Worm (Caenorhabditis elegans) whole organism, L1 larva: Measurements from ENCODE around the gene dmsr-13.

Experiments
- C16A3.4 ChIP-seq: fragments of 150-350 bp; optimal IDR thresholded peaks from 2 replicates; lab custom pipeline; 2014; ENCODE audit warnings: missing biosample characterization, missing genetic modification characterization
- C34B4.2 ChIP-seq: sonication (generic microtip); optimal IDR thresholded peaks from 2 replicates; lab custom pipeline; 2017; ENCODE audit warnings: mild to moderate bottlenecking, missing genetic modification characterization, missing compliant biosample characterization
- F16B12.6 ChIP-seq: fragments of 150-350 bp; optimal IDR thresholded peaks from 2 replicates; lab custom pipeline; 2014; ENCODE audit warnings: missing biosample characterization, missing genetic modification characterization
- aha-1 ChIP-seq: fragments of 150-350 bp; optimal IDR thresholded peaks from 2 replicates; lab custom pipeline; 2014; ENCODE audit warnings: missing biosample characterization, missing genetic modification characterization
- blmp-1 ChIP-seq: fragments of 150-350 bp; optimal IDR thresholded peaks from 2 replicates; lab custom pipeline; 2014; ENCODE audit warnings: missing biosample characterization, missing genetic modification characterization
- ceh-63 ChIP-seq: fragments of 200-800 bp; sonication (Bioruptor generic); optimal IDR thresholded peaks from 2 replicates; lab custom pipeline; 2018; ENCODE audit warnings: mild to moderate bottlenecking, missing genetic modification characterization, missing compliant biosample characterization
- ceh-8 ChIP-seq: fragments of 200-800 bp; sonication (Bioruptor generic); optimal IDR thresholded peaks from 2 replicates; lab custom pipeline; 2018; ENCODE audit warnings: mild to moderate bottlenecking, missing genetic modification characterization, moderate library complexity, missing compliant biosample characterization
- ceh-82 ChIP-seq, 3 experiments: fragments of 150-350 bp in 1 of 3; sonication (generic microtip) in 2 of 3; optimal IDR thresholded peaks; 2 replicates each; lab custom pipeline; 2014 to 2017; ENCODE audit warnings: missing biosample characterization in 3 of 3, missing genetic modification characterization in 3 of 3
- ceh-88 ChIP-seq: fragments of 200-800 bp; sonication (Bioruptor generic); IDR thresholded peaks from 2 replicates; pipeline ENCODE4 v1.3.6; 2022; ENCODE audit warnings: missing genetic modification characterization, missing compliant biosample characterization
- ceh-90 ChIP-seq: sonication (generic microtip); optimal IDR thresholded peaks from 2 replicates; lab custom pipeline; 2016; ENCODE audit warnings: missing genetic modification characterization, missing compliant biosample characterization
- ces-1 ChIP-seq: fragments of 150-350 bp; optimal IDR thresholded peaks from 2 replicates; lab custom pipeline; 2014; ENCODE audit warnings: missing biosample characterization, missing genetic modification reagents, missing genetic modification characterization
- dpl-1 ChIP-seq, 3 experiments: fragments of 150-350 bp in 2 of 3; sonication (generic microtip) in 1 of 3; optimal IDR thresholded peaks; 2 replicates each; lab custom pipeline; 2014 to 2017; ENCODE audit warnings: missing biosample characterization in 3 of 3, missing genetic modification characterization in 3 of 3, missing genetic modification reagents in 3 of 3
- efl-1 ChIP-seq, 4 experiments: fragments of 150-350 bp; optimal IDR thresholded peaks in 3 of 4; peaks in 1 of 4; 1 replicate in 1 of 4; 2 replicates in 3 of 4; lab custom pipeline; 2014; ENCODE audit warnings: missing biosample characterization in 2 of 4, missing genetic modification characterization in 2 of 4, missing genetic modification reagents in 2 of 4
- egl-13 ChIP-seq: sonication (generic microtip); optimal IDR thresholded peaks from 2 replicates; lab custom pipeline; 2016; ENCODE audit warnings: missing genotype, missing genetic modification reagents, missing genetic modification characterization, missing compliant biosample characterization
- egl-27 ChIP-seq, 2 experiments: fragments of 150-350 bp in 1 of 2; sonication (generic microtip); optimal IDR thresholded peaks; 3 replicates each; lab custom pipeline; 2017 to 2018; ENCODE audit warnings: missing biosample characterization in 2 of 2, missing genetic modification characterization in 2 of 2, missing genetic modification reagents in 2 of 2
- fos-1 ChIP-seq: fragments of 150-350 bp; optimal IDR thresholded peaks from 2 replicates; lab custom pipeline; 2014; ENCODE audit warnings: missing biosample characterization, missing genetic modification characterization
- hlh-17 ChIP-seq: fragments of 200-800 bp; sonication (Bioruptor generic); optimal IDR thresholded peaks from 2 replicates; lab custom pipeline; 2018; ENCODE audit warnings: missing genetic modification characterization, mild to moderate bottlenecking, missing compliant biosample characterization, moderate library complexity, borderline replicate concordance
- hlh-4 ChIP-seq: sonication (generic microtip); optimal IDR thresholded peaks from 2 replicates; lab custom pipeline; 2016; ENCODE audit warnings: mild to moderate bottlenecking, missing genetic modification characterization, missing compliant biosample characterization
- isw-1 ChIP-seq: fragments of 200-800 bp; sonication (Bioruptor generic); IDR thresholded peaks from 2 replicates; pipeline ENCODE4 v1.3.6; 2022; ENCODE audit warnings: missing genetic modification characterization, missing compliant biosample characterization
- lin-14 ChIP-seq: fragments of 200-800 bp; sonication (Bioruptor generic); optimal IDR thresholded peaks from 2 replicates; lab custom pipeline; 2018; ENCODE audit warnings: mild to moderate bottlenecking, missing genetic modification characterization, moderate library complexity, missing compliant biosample characterization
- lin-39 ChIP-seq: fragments of 150-350 bp; optimal IDR thresholded peaks from 2 replicates; lab custom pipeline; 2014; ENCODE audit warnings: missing biosample characterization, missing genetic modification reagents, missing genetic modification characterization
- lir-3 ChIP-seq: sonication (generic microtip); optimal IDR thresholded peaks from 2 replicates; lab custom pipeline; 2016; ENCODE audit warnings: mild to moderate bottlenecking, missing genetic modification characterization, moderate library complexity, missing compliant biosample characterization; ENCODE audit not compliant: poor library complexity
- mab-9 ChIP-seq: fragments of 200-800 bp; sonication (Bioruptor generic); IDR thresholded peaks from 2 replicates; pipeline ENCODE4 v1.3.6; 2022; ENCODE audit warnings: missing genetic modification reagents, missing genetic modification characterization, missing compliant biosample characterization
- mdl-1 ChIP-seq, 2 experiments: fragments of 150-350 bp; optimal IDR thresholded peaks; 2 replicates each; lab custom pipeline; 2014 to 2017; ENCODE audit warnings: missing biosample characterization in 2 of 2, missing genetic modification characterization in 2 of 2, inconsistent platforms in 1 of 2
- mef-2 ChIP-seq: fragments of 150-350 bp; optimal IDR thresholded peaks from 2 replicates; lab custom pipeline; 2014; ENCODE audit warnings: missing biosample characterization, missing genetic modification characterization
- nhr-237 ChIP-seq: fragments of 150-350 bp; optimal IDR thresholded peaks from 2 replicates; lab custom pipeline; 2014; ENCODE audit warnings: missing biosample characterization, missing genetic modification characterization
- nhr-28 ChIP-seq: fragments of 150-350 bp; optimal IDR thresholded peaks from 2 replicates; lab custom pipeline; 2014; ENCODE audit warnings: missing biosample characterization, missing genetic modification characterization
- nhr-77 ChIP-seq: fragments of 150-350 bp; optimal IDR thresholded peaks from 2 replicates; lab custom pipeline; 2014; ENCODE audit warnings: missing biosample characterization, missing genetic modification characterization
- nhr-84 ChIP-seq: sonication (generic microtip); optimal IDR thresholded peaks from 2 replicates; lab custom pipeline; 2017; ENCODE audit warnings: missing biosample characterization, missing genetic modification characterization
- nhr-85 ChIP-seq: sonication (generic microtip); peaks from one replicate; lab custom pipeline; 2016; ENCODE audit warnings: missing genetic modification characterization, inconsistent platforms, missing compliant biosample characterization
- pax-3 ChIP-seq: fragments of 200-800 bp; sonication (Bioruptor generic); optimal IDR thresholded peaks from 2 replicates; lab custom pipeline; 2018; ENCODE audit warnings: mild to moderate bottlenecking, missing genetic modification characterization, moderate library complexity, missing compliant biosample characterization
- pqm-1 ChIP-seq: sonication (generic microtip); optimal IDR thresholded peaks from 3 replicates; lab custom pipeline; 2017; ENCODE audit warnings: missing biosample characterization, missing genetic modification characterization
- skn-1 ChIP-seq: fragments of 150-350 bp; optimal IDR thresholded peaks from 2 replicates; lab custom pipeline; 2014; ENCODE audit warnings: missing biosample characterization, missing genetic modification characterization
- snpc-4 ChIP-seq: fragments of 150-350 bp; optimal IDR thresholded peaks from 2 replicates; lab custom pipeline; 2014; ENCODE audit warnings: missing biosample characterization, missing genetic modification characterization
- snu-23 ChIP-seq: sonication (generic microtip); optimal IDR thresholded peaks from 2 replicates; lab custom pipeline; 2016; ENCODE audit warnings: missing genetic modification characterization, missing compliant biosample characterization
- sptf-1 ChIP-seq: fragments of 150-350 bp; optimal IDR thresholded peaks from 2 replicates; lab custom pipeline; 2014; ENCODE audit warnings: missing biosample characterization, missing genetic modification characterization
- swsn-7 ChIP-seq: sonication (generic microtip); optimal IDR thresholded peaks from 2 replicates; lab custom pipeline; 2016; ENCODE audit warnings: missing genetic modification characterization, missing compliant biosample characterization
- tlp-1 ChIP-seq: fragments of 150-350 bp; optimal IDR thresholded peaks from 2 replicates; lab custom pipeline; 2014; ENCODE audit warnings: missing biosample characterization, missing genetic modification characterization
- unc-62 ChIP-seq: fragments of 150-350 bp; optimal IDR thresholded peaks from 2 replicates; lab custom pipeline; 2014; ENCODE audit warnings: missing biosample characterization, missing genetic modification reagents, missing genetic modification characterization
- vab-15 ChIP-seq: sonication (generic microtip); optimal IDR thresholded peaks from 2 replicates; lab custom pipeline; 2017; ENCODE audit warnings: missing genotype, mild to moderate bottlenecking, missing genetic modification characterization, missing compliant biosample characterization
- zip-4 ChIP-seq: fragments of 200-800 bp; sonication (Bioruptor generic); optimal IDR thresholded peaks from 2 replicates; lab custom pipeline; 2018; ENCODE audit warnings: mild to moderate bottlenecking, missing genetic modification characterization, moderate library complexity, missing compliant biosample characterization

Gene dmsr-13

DNA sequence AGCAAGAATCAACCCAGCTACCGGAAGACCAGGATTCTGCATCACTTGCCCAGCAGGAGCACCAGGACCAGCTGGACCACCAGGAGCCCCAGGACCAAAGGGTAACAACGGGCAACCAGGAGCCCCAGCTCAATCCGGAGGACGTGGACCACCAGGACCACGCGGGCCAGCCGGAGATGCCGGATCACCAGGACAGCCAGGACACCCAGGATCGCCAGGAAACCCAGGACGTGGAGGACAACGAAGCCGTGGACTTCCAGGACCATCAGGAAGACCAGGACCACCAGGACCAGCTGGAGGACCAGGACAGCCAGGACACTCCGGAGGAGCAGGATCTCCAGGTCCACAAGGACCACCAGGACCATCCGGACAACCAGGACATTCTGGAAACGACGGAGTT lies 11.8 kb upstream of the dmsr-13 start:
- TF ChIP-seq sptf-1 (tag; lab: Kevin White, UChicago), result no peak
- TF ChIP-seq dpl-1 (GFP tag; optimal IDR thresholded peaks at IDR 0.05; lab: Kevin White, UChicago), result no peak
- no peak for TF ChIP-seq fos-1 (tag; lab: Kevin White, UChicago)
- TF ChIP-seq skn-1 (tag; lab: Kevin White, UChicago), result no peak
- TF ChIP-seq ceh-63, result no peak
- no peak for TF ChIP-seq lir-3 (tag; lab: Kevin White, UChicago)
- TF ChIP-seq nhr-237 (tag; lab: Kevin White, UChicago), result no peak
- no peak for TF ChIP-seq hlh-4 (tag; lab: Kevin White, UChicago)
- TF ChIP-seq hlh-17 (GFP tag; lab: Kevin White, UChicago), result no peak
- TF ChIP-seq ceh-82 (tag; optimal IDR thresholded peaks at IDR 0.05; lab: Kevin White, UChicago), result no peak
- no peak for TF ChIP-seq nhr-84
- TF ChIP-seq nhr-77 (tag; lab: Kevin White, UChicago), result no peak
- no peak for TF ChIP-seq nhr-28 (tag; lab: Kevin White, UChicago)
- no peak for TF ChIP-seq ceh-88 (GFP tag; lab: Robert Waterston, UW)
- TF ChIP-seq zip-4, result no peak
- no peak for TF ChIP-seq mab-9
- TF ChIP-seq tlp-1, result no peak
- no peak for TF ChIP-seq egl-13
- TF ChIP-seq isw-1, result no peak
- no peak for TF ChIP-seq mdl-1 (tag; optimal IDR thresholded peaks at IDR 0.05; lab: Kevin White, UChicago)
- TF ChIP-seq, all 84 proteins: peak for 0

DNA sequence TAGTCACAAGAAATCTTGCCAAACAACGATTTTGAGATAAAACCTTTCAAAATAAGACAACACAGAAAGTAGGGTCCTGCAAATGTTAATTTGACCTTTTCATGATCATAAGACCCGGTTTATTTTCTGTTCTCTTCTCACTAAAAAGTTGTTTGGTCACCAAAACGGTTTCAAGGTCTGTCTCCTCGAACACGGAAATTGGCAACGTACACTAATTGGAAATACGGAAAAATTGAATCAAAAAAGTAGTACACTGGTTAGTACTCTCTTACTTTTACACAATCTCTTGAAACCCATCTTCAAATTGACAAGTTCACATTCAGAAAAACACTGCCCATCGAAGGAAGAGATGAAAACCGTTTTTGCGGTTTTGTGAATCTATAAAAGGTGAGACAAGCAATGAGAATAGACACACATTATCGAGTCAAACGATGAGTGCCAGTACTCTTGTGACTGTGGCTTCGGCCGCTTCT lies 11.1 kb upstream of the dmsr-13 start, which contains the start of gene col-142:
Gene col-142 (plus strand): TSS at position 423 of the 473 bp plus-strand sequence.
- peak; percentile 84 for TF ChIP-seq nhr-85 (tag; lab: Kevin White, UChicago)
- no peak for TF ChIP-seq mab-9
- TF ChIP-seq lin-14, result peak; percentile 64

DNA sequence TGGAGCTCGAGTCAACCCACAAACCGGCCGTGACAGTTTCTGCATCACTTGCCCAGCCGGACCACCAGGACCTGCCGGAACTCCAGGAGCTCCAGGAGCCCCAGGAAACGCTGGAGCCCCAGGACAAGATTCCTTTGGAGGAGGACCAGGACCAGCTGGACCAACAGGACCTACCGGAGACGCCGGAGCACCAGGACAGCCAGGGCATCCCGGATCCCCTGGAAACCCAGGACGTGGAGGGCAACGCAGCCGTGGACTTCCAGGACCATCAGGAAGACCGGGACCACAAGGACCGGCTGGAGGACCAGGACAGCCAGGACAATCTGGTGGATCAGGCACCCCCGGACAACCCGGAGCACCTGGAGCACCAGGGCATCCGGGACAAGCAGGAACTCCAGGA lies 10.4 kb upstream of the dmsr-13 start:
- no peak for TF ChIP-seq lin-39 (tag; lab: Kevin White, UChicago)
- TF ChIP-seq ceh-8, result peak; percentile 45
- TF ChIP-seq, all 84 proteins: peak for 1

DNA sequence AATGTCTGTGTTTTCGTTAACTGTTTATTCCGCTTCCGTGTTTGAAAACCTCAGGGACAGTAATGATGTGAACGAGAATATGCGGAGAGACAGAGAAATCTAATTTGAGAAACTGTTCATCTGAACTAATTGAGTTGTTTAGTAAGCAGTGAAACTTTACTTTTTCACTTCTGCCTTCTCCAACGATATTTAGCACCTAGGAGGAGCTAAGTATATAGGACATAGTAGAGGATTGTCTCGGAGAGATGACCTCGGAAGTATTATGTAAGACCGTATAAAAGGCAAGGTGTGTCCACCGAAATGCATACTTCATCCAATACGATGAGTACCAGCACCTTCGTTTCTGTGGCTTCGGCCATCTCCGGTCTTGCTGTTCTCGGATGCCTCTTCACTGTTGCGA lies 9.7 kb upstream of the dmsr-13 start, which contains the start of gene col-141:
Gene col-141 (plus strand): TSS at position 301 of the 400 bp plus-strand sequence.
- TF ChIP-seq aha-1 (no peak), F16B12.6 (tag; lab: Kevin White, UChicago) (no peak), ceh-82 (tag; optimal IDR thresholded peaks at IDR 0.05; lab: Kevin White, UChicago) (no peak), efl-1 (optimal IDR thresholded peaks at IDR 0.05; lab: Kevin White, UChicago) (no peak), efl-1 (GFP tag; optimal IDR thresholded peaks at IDR 0.05 in 1 of 2; lab: Kevin White, UChicago) (peak in 1 of 2 experiments; percentile 9)

DNA sequence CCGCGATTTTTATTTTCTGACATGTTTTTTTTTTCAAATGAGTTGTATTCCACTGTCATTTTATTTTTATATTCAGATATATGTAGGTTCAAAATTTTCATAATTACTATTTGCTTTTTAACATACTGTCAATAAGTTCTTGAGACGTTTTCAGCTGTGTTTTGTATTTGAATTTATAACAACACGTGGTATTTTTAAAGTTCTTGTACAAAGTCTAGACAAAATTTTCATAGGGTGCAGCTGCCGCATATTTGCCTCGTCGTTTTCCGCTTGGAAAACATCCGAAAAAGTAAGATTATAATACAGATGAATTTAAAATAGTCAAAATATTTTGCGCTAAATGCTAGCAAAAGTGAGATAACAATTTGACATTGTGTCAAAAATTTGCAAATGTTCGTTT lies 9.1 kb upstream of the dmsr-13 start, which contains the start of gene dmsr-15:
Gene dmsr-15 (minus strand): TSS at position 101 of the 400 bp plus-strand sequence.
- no peak for TF ChIP-seq blmp-1 (tag; lab: Kevin White, UChicago)
- no peak for TF ChIP-seq ces-1 (GFP tag; lab: Kevin White, UChicago)
- no peak for TF ChIP-seq pqm-1 (tag; lab: Kevin White, UChicago)
- no peak for TF ChIP-seq efl-1 (optimal IDR thresholded peaks at IDR 0.05; lab: Kevin White, UChicago)
- no peak for TF ChIP-seq efl-1 (GFP tag; optimal IDR thresholded peaks at IDR 0.05 in 1 of 2; lab: Kevin White, UChicago)
- TF ChIP-seq egl-27 (tag; optimal IDR thresholded peaks at IDR 0.05; lab: Kevin White, UChicago), result no peak
- no peak for TF ChIP-seq vab-15 (tag; lab: Kevin White, UChicago)
- no peak for TF ChIP-seq unc-62
- no peak for TF ChIP-seq pax-3
- no peak for TF ChIP-seq snpc-4 (tag; lab: Kevin White, UChicago)
- TF ChIP-seq mef-2 (tag; lab: Kevin White, UChicago), result no peak
- no peak for TF ChIP-seq nhr-85 (tag; lab: Kevin White, UChicago)
- no peak for TF ChIP-seq ceh-88 (GFP tag; lab: Robert Waterston, UW)
- TF ChIP-seq nhr-84, result no peak
- no peak for TF ChIP-seq ceh-90 (tag; lab: Kevin White, UChicago)
- TF ChIP-seq swsn-7, result no peak
- no peak for TF ChIP-seq C34B4.2
- no peak for TF ChIP-seq nhr-28 (tag; lab: Kevin White, UChicago)
- TF ChIP-seq C16A3.4, result no peak
- no peak for TF ChIP-seq snu-23 (GFP tag; lab: Kevin White, UChicago)
